Fruit fly (Drosophila melanogaster) whole organism, embryonic: Measurements from ENCODE around the gene CG17187.

Experiments used
- Adf1 ChIP-seq: fragments of 200-800 bp; sonication (Bioruptor generic); IDR thresholded peaks from 2 replicates; pipeline ENCODE4 v1.3.6; 2022; ENCODE audit warnings: missing biosample characterization, missing genetic modification characterization
- CG10147 ChIP-seq: fragments of 200-800 bp; sonication (Bioruptor generic); optimal IDR thresholded peaks from 2 replicates; lab custom pipeline; 2019; ENCODE audit warnings: missing biosample characterization, mild to moderate bottlenecking, missing genetic modification characterization, moderate library complexity
- CG10565 ChIP-seq: fragments of 200-800 bp; sonication (Bioruptor generic); optimal IDR thresholded peaks from 3 replicates; lab custom pipeline; 2016; ENCODE audit warnings: missing biosample characterization, mild to moderate bottlenecking, missing genetic modification characterization
- CG11456 ChIP-seq: fragments of 200-800 bp; sonication (Bioruptor generic); IDR thresholded peaks from 3 replicates; pipeline ENCODE4 v1.3.6; 2022; ENCODE audit warnings: missing biosample characterization, missing genetic modification characterization
- CG11504 ChIP-seq: fragments of 200-800 bp; sonication (Bioruptor generic); optimal IDR thresholded peaks from 3 replicates; lab custom pipeline; 2019; ENCODE audit warnings: missing biosample characterization, mild to moderate bottlenecking, missing genetic modification characterization, moderate library complexity
- CG11560 ChIP-seq: fragments of 200-800 bp; sonication (Bioruptor generic); IDR thresholded peaks from 3 replicates; pipeline ENCODE4 v1.3.6; 2022; ENCODE audit warnings: missing biosample characterization, missing genetic modification characterization
- CG12071 ChIP-seq: fragments of 200-800 bp; sonication (Bioruptor generic); optimal IDR thresholded peaks from 3 replicates; lab custom pipeline; 2018; ENCODE audit warnings: missing biosample characterization, mild to moderate bottlenecking, missing genetic modification characterization
- CG12155 ChIP-seq: fragments of 200-800 bp; sonication (Bioruptor generic); optimal IDR thresholded peaks from 3 replicates; lab custom pipeline; 2016; ENCODE audit warnings: missing biosample characterization, missing genetic modification characterization
- CG12769 ChIP-seq: fragments of 200-800 bp; sonication (Bioruptor generic); optimal IDR thresholded peaks from 2 replicates; lab custom pipeline; 2019; ENCODE audit warnings: missing biosample characterization, mild to moderate bottlenecking, missing genetic modification characterization, moderate library complexity
- CG14014 ChIP-seq: fragments of 200-800 bp; sonication (Bioruptor generic); IDR thresholded peaks from 2 replicates; pipeline ENCODE4 v1.3.6; 2022; ENCODE audit warnings: missing biosample characterization, missing genetic modification characterization
- CG17829 ChIP-seq: fragments of 200-800 bp; optimal IDR thresholded peaks from 2 replicates; lab custom pipeline; 2019; ENCODE audit warnings: missing biosample characterization, mild to moderate bottlenecking, missing genetic modification characterization, moderate library complexity
- CG18619 ChIP-seq: fragments of 200-800 bp; sonication (Bioruptor generic); optimal IDR thresholded peaks from 3 replicates; lab custom pipeline; 2017; ENCODE audit warnings: missing biosample characterization, mild to moderate bottlenecking, missing genetic modification characterization
- CG2875 ChIP-seq: fragments of 200-800 bp; sonication (Bioruptor generic); optimal IDR thresholded peaks from 2 replicates; lab custom pipeline; 2017; ENCODE audit warnings: missing biosample characterization, mild to moderate bottlenecking, missing genetic modification characterization, missing genetic modification reagents
- CG31388 ChIP-seq: fragments of 200-800 bp; sonication (Bioruptor generic); optimal IDR thresholded peaks from 2 replicates; lab custom pipeline; 2016; ENCODE audit warnings: missing biosample characterization, missing genetic modification characterization
- CG34376 ChIP-seq: fragments of 200-800 bp; sonication (Bioruptor generic); optimal IDR thresholded peaks from 2 replicates; lab custom pipeline; 2018; ENCODE audit warnings: missing biosample characterization, mild to moderate bottlenecking, missing genetic modification characterization
- CG34422 ChIP-seq: fragments of 200-800 bp; sonication (Bioruptor generic); IDR thresholded peaks from 3 replicates; pipeline ENCODE4 v1.3.6; 2022; ENCODE audit warnings: missing biosample characterization, missing genetic modification characterization
- CG7745 ChIP-seq: fragments of 200-800 bp; sonication (Bioruptor generic); optimal IDR thresholded peaks from 2 replicates; lab custom pipeline; 2018; ENCODE audit warnings: missing biosample characterization, mild to moderate bottlenecking, missing genetic modification characterization, moderate library complexity
- CG7786 ChIP-seq: fragments of 200-800 bp; sonication (Bioruptor generic); optimal IDR thresholded peaks from 2 replicates; lab custom pipeline; 2016; ENCODE audit warnings: missing biosample characterization, missing genetic modification characterization
- CoRest ChIP-seq: fragments of 200-800 bp; sonication (Bioruptor generic); optimal IDR thresholded peaks from 3 replicates; lab custom pipeline; 2018; ENCODE audit warnings: missing biosample characterization, mild to moderate bottlenecking, missing genetic modification characterization, moderate library complexity
- D19B ChIP-seq: fragments of 200-800 bp; sonication (Bioruptor generic); optimal IDR thresholded peaks from 2 replicates; lab custom pipeline; 2017; ENCODE audit warnings: missing biosample characterization, mild to moderate bottlenecking, missing genetic modification characterization
- Doc2 ChIP-seq: fragments of 200-800 bp; sonication (Bioruptor generic); IDR thresholded peaks from 2 replicates; pipeline ENCODE4 v1.3.6; 2022; ENCODE audit warnings: missing biosample characterization, missing genetic modification characterization
- E2f2 ChIP-seq: fragments of 200-800 bp; sonication (Bioruptor generic); IDR thresholded peaks from 2 replicates; pipeline ENCODE4 v1.3.6; 2022; ENCODE audit warnings: missing biosample characterization, missing genetic modification characterization
- Eip74EF ChIP-seq, 2 experiments: fragments of 200-800 bp in 1 of 2; fragments of >200 bp in 1 of 2; sonication (Bioruptor generic) in 1 of 2; optimal IDR thresholded peaks; 2 replicates each; lab custom pipeline; 2017 to 2019; ENCODE audit warnings: missing biosample characterization in 2 of 2, missing genetic modification characterization in 2 of 2, mild to moderate bottlenecking in 1 of 2, moderate library complexity in 1 of 2
- Ets97D ChIP-seq: fragments of 200-800 bp; sonication (Bioruptor generic); optimal IDR thresholded peaks from 3 replicates; lab custom pipeline; 2016; ENCODE audit warnings: missing biosample characterization, missing genetic modification characterization
- Gug ChIP-seq: fragments of 200-800 bp; sonication (Bioruptor generic); IDR thresholded peaks from 4 replicates; pipeline ENCODE4 v1.3.6; 2022; ENCODE audit warnings: missing biosample characterization, missing genetic modification characterization
- Hsf ChIP-seq: fragments of 200-800 bp; sonication (Bioruptor generic); optimal IDR thresholded peaks from 3 replicates; lab custom pipeline; 2016; ENCODE audit warnings: missing biosample characterization, missing genetic modification characterization
- Mes4 ChIP-seq: fragments of 200-800 bp; sonication (Bioruptor generic); optimal IDR thresholded peaks from 2 replicates; lab custom pipeline; 2016; ENCODE audit warnings: missing biosample characterization, missing genetic modification characterization
- Myb ChIP-seq: fragments of 200-800 bp; sonication (Bioruptor generic); optimal IDR thresholded peaks from 2 replicates; lab custom pipeline; 2016; ENCODE audit warnings: missing biosample characterization, missing genetic modification characterization
- Nf-YB ChIP-seq: fragments of 200-800 bp; sonication (Bioruptor generic); optimal IDR thresholded peaks from 3 replicates; lab custom pipeline; 2019; ENCODE audit warnings: missing biosample characterization, mild to moderate bottlenecking, missing genetic modification characterization, moderate library complexity
- Nf-YC ChIP-seq: fragments of 200-800 bp; optimal IDR thresholded peaks from 3 replicates; lab custom pipeline; 2019; ENCODE audit warnings: missing biosample characterization, mild to moderate bottlenecking, missing genetic modification characterization, moderate library complexity
- Ravus ChIP-seq: fragments of 200-800 bp; sonication (Bioruptor generic); IDR thresholded peaks from 2 replicates; pipeline ENCODE4 v1.3.6; 2022; ENCODE audit warnings: missing biosample characterization, missing genetic modification characterization
- Side ChIP-seq: fragments of 200-800 bp; sonication (Bioruptor generic); optimal IDR thresholded peaks from 2 replicates; lab custom pipeline; 2016; ENCODE audit warnings: missing biosample characterization, missing genetic modification characterization
- Spps ChIP-seq: fragments of 200-800 bp; sonication (Bioruptor generic); optimal IDR thresholded peaks from 2 replicates; lab custom pipeline; 2018; ENCODE audit warnings: missing biosample characterization, mild to moderate bottlenecking, missing genetic modification characterization
- Sry-δ ChIP-seq: fragments of 200-800 bp; sonication (Bioruptor generic); optimal IDR thresholded peaks from 2 replicates; lab custom pipeline; 2016; ENCODE audit warnings: missing biosample characterization, missing genetic modification characterization
- Vsx1 ChIP-seq: fragments of 200-800 bp; sonication (Bioruptor generic); optimal IDR thresholded peaks from 2 replicates; lab custom pipeline; 2017; ENCODE audit warnings: missing biosample characterization, mild to moderate bottlenecking, missing genetic modification characterization, missing genetic modification reagents
- Xbp1 ChIP-seq: fragments of 200-800 bp; sonication (Bioruptor generic); optimal IDR thresholded peaks from 3 replicates; lab custom pipeline; 2016; ENCODE audit warnings: missing biosample characterization, mild to moderate bottlenecking, missing genetic modification characterization
- corto ChIP-seq: fragments of 200-800 bp; sonication (Bioruptor generic); optimal IDR thresholded peaks from 2 replicates; lab custom pipeline; 2016; ENCODE audit warnings: missing biosample characterization, mild to moderate bottlenecking, missing genetic modification characterization, moderate library complexity
- dimm ChIP-seq: fragments of 200-800 bp; sonication (Bioruptor generic); IDR thresholded peaks from 2 replicates; pipeline ENCODE4 v1.3.6; 2022; ENCODE audit warnings: missing biosample characterization, missing genetic modification characterization
- dysf ChIP-seq: fragments of 200-800 bp; sonication (Bioruptor generic); IDR thresholded peaks from 3 replicates; pipeline ENCODE4 v1.3.6; 2022; ENCODE audit warnings: missing biosample characterization, missing genetic modification characterization
- exex ChIP-seq: fragments of 200-800 bp; sonication (Bioruptor generic); optimal IDR thresholded peaks from 4 replicates; lab custom pipeline; 2018; ENCODE audit warnings: missing biosample characterization, mild to moderate bottlenecking, missing genetic modification characterization, moderate library complexity
- gem ChIP-seq: fragments of 200-800 bp; sonication (Bioruptor generic); optimal IDR thresholded peaks from 2 replicates; lab custom pipeline; 2019; ENCODE audit warnings: missing biosample characterization, mild to moderate bottlenecking, missing genetic modification characterization, moderate library complexity
- lola ChIP-seq, 3 experiments: fragments of >200 bp in 2 of 3; fragments of 200-800 bp in 1 of 3; sonication (Bioruptor generic) in 1 of 3; optimal IDR thresholded peaks; 2 replicates each; lab custom pipeline; 2017 to 2019; ENCODE audit warnings: missing biosample characterization in 3 of 3, missing genetic modification characterization in 3 of 3, mild to moderate bottlenecking in 1 of 3, moderate library complexity in 1 of 3
- lov ChIP-seq, 2 experiments: fragments of 200-800 bp in 1 of 2; fragments of >200 bp in 1 of 2; sonication (Bioruptor generic) in 1 of 2; IDR thresholded peaks in 1 of 2; optimal IDR thresholded peaks in 1 of 2; 2 replicates in 1 of 2; 3 replicates in 1 of 2; pipeline versions ENCODE4 v1.3.6 to Lab custom; 2017 to 2022; ENCODE audit warnings: missing biosample characterization in 1 of 2, missing genetic modification characterization in 1 of 2
- nau ChIP-seq: fragments of 200-800 bp; sonication (Bioruptor generic); optimal IDR thresholded peaks from 3 replicates; lab custom pipeline; 2017; ENCODE audit warnings: missing biosample characterization, mild to moderate bottlenecking, missing genetic modification characterization, missing genetic modification reagents
- phol ChIP-seq: fragments of 200-800 bp; sonication (Bioruptor generic); optimal IDR thresholded peaks from 3 replicates; lab custom pipeline; 2018; ENCODE audit warnings: missing biosample characterization, mild to moderate bottlenecking, missing genetic modification characterization, moderate library complexity
- salm ChIP-seq: fragments of 200-800 bp; sonication (Bioruptor generic); optimal IDR thresholded peaks from 2 replicates; lab custom pipeline; 2018; ENCODE audit warnings: missing biosample characterization, mild to moderate bottlenecking, missing genetic modification characterization
- sug ChIP-seq: fragments of 200-800 bp; optimal IDR thresholded peaks from 2 replicates; lab custom pipeline; 2019; ENCODE audit warnings: missing biosample characterization, mild to moderate bottlenecking, missing genetic modification characterization, moderate library complexity
- tin ChIP-seq: fragments of 200-800 bp; sonication (Bioruptor generic); optimal IDR thresholded peaks from 3 replicates; lab custom pipeline; 2016; ENCODE audit warnings: missing biosample characterization, missing genetic modification characterization
- twi ChIP-seq: fragments of 200-800 bp; optimal IDR thresholded peaks from 2 replicates; lab custom pipeline; 2019; ENCODE audit warnings: missing biosample characterization, mild to moderate bottlenecking, missing genetic modification characterization, moderate library complexity

Gene CG17187

dm6 chr3R:11214449-11214950 lies 17.2 kb downstream of the CG17187 start, which contains the start of gene ZnT86D (continued):
- TF ChIP-seq CG11456 (GFP tag; lab: Robert Waterston, UW) (no peak), twi (tag; lab: Kevin White, UChicago) (peak; percentile 29), CG12155 (peak; percentile 58), Hsf (GFP tag; lab: Kevin White, UChicago) (peak; percentile 60), Side (peak; percentile 13), Doc2 (GFP tag; lab: Robert Waterston, UW) (no peak), CG12769 (tag; lab: Kevin White, UChicago) (peak; percentile 10), CoRest (tag; lab: Kevin White, UChicago) (peak; percentile 76), Mes4 (peak; percentile 26), CG7745 (tag; lab: Kevin White, UChicago) (no peak), CG11560 (tag; lab: Robert Waterston, UW) (no peak), Vsx1 (GFP tag; lab: Kevin White, UChicago) (peak; percentile 29), exex (tag; lab: Kevin White, UChicago) (peak; percentile 50), CG10565 (GFP tag; lab: Kevin White, UChicago) (no peak), phol (tag; lab: Kevin White, UChicago) (peak; percentile 87), Myb (GFP tag; lab: Kevin White, UChicago) (peak; percentile 38), corto (GFP tag; lab: Kevin White, UChicago) (no peak), dysf (GFP tag; lab: Robert Waterston, UW) (peak; percentile 63; the same call in 2 of the 3 replicates), CG11504 (tag; lab: Kevin White, UChicago) (peak; percentile 72), Spps (tag; lab: Kevin White, UChicago) (no peak), CG12071 (GFP tag; lab: Kevin White, UChicago) (no peak), Ravus (GFP tag; lab: Robert Waterston, UW) (no peak), tin (GFP tag; lab: Kevin White, UChicago) (peak; percentile 51), salm (tag; lab: Kevin White, UChicago) (peak; percentile 45), CG7786 (GFP tag; lab: Kevin White, UChicago) (peak; percentile 21), Nf-YB (peak; percentile 45), Adf1 (GFP tag; lab: Robert Waterston, UW) (no peak), CG17829 (tag; lab: Kevin White, UChicago) (peak; percentile 62), E2f2 (GFP tag; lab: Robert Waterston, UW) (peak; percentile 26; the same call in 1 of the 2 replicates), dimm (no peak), Eip74EF (GFP tag; optimal IDR thresholded peaks at IDR 0.05; lab: Kevin White, UChicago) (peak in 1 of 2 experiments; percentile 46), nau (no peak), D19B (GFP tag; lab: Kevin White, UChicago) (peak; percentile 64), lola (GFP tag; optimal IDR thresholded peaks at IDR 0.05; lab: Kevin White, UChicago) (peak in 1 of 3 experiments; percentile 46), CG18619 (GFP tag; lab: Kevin White, UChicago) (peak; percentile 62), Ets97D (GFP tag; lab: Kevin White, UChicago) (peak; percentile 57), Xbp1 (peak; percentile 54), CG31388 (GFP tag; lab: Kevin White, UChicago) (no peak), CG10147 (GFP tag; lab: Kevin White, UChicago) (peak; percentile 79), lov (optimal IDR thresholded peaks at IDR 0.05; lab: Kevin White, UChicago) (no peak), lov (GFP tag; IDR thresholded peaks at IDR 0.05; lab: Robert Waterston, UW) (no peak), CG2875 (no peak), sug (tag; lab: Kevin White, UChicago) (peak; percentile 80), CG34376 (GFP tag; lab: Kevin White, UChicago) (peak; percentile 67), gem (tag; lab: Kevin White, UChicago) (peak; percentile 78), Sry-δ (GFP tag; lab: Kevin White, UChicago) (peak; percentile 46), CG34422 (GFP tag; lab: Robert Waterston, UW) (peak; percentile 60; the same call in 2 of the 3 replicates), CG14014 (GFP tag; lab: Robert Waterston, UW) (0 out of 2 replicates have a peak, but pooled peaks have one; percentile 12), Nf-YC (tag; lab: Kevin White, UChicago) (peak; percentile 79), Gug (GFP tag; lab: Robert Waterston, UW) (peak; percentile 50; the same call in 2 of the 4 replicates)
